Fruit fly (Drosophila melanogaster) whole organism, embryonic: ENCODE measurements around the gene mtsh.

ENCODE experiments used
- Asciz ChIP-seq: fragments of 200-800 bp; sonication (Bioruptor generic); optimal IDR thresholded peaks from 2 replicates; lab custom pipeline; 2017; ENCODE audit warnings: missing biosample characterization, mild to moderate bottlenecking, missing genetic modification characterization, missing genetic modification reagents
- B-H1 ChIP-seq: fragments of 200-800 bp; sonication (Bioruptor generic); IDR thresholded peaks from 3 replicates; pipeline ENCODE4 v1.3.6; 2022; ENCODE audit warnings: missing biosample characterization, missing genetic modification characterization
- BtbVII ChIP-seq: fragments of 200-800 bp; sonication (Bioruptor generic); optimal IDR thresholded peaks from 3 replicates; lab custom pipeline; 2017; ENCODE audit warnings: missing biosample characterization, mild to moderate bottlenecking, missing genetic modification characterization
- CG10267 ChIP-seq: fragments of 200-800 bp; sonication (Bioruptor generic); optimal IDR thresholded peaks from 2 replicates; lab custom pipeline; 2018; ENCODE audit warnings: missing biosample characterization, mild to moderate bottlenecking, missing genetic modification characterization, moderate library complexity
- CG10366 ChIP-seq: fragments of 200-800 bp; sonication (Bioruptor generic); IDR thresholded peaks from 2 replicates; pipeline ENCODE4 v1.3.6; 2022; ENCODE audit warnings: missing biosample characterization, missing genetic modification characterization
- CG10959 ChIP-seq: fragments of 200-800 bp; sonication (Bioruptor generic); IDR thresholded peaks from 2 replicates; pipeline ENCODE4 v1.3.6; 2022; ENCODE audit warnings: missing biosample characterization, missing genetic modification characterization
- CG11247 ChIP-seq: fragments of 200-800 bp; sonication (Bioruptor generic); IDR thresholded peaks from 2 replicates; pipeline ENCODE4 v1.3.6; 2022; ENCODE audit warnings: missing biosample characterization, missing genetic modification characterization
- CG12071 ChIP-seq: fragments of 200-800 bp; sonication (Bioruptor generic); optimal IDR thresholded peaks from 3 replicates; lab custom pipeline; 2018; ENCODE audit warnings: missing biosample characterization, mild to moderate bottlenecking, missing genetic modification characterization
- CG12299 ChIP-seq: fragments of 200-800 bp; sonication (Bioruptor generic); optimal IDR thresholded peaks from 2 replicates; lab custom pipeline; 2018; ENCODE audit warnings: missing biosample characterization, mild to moderate bottlenecking, missing genetic modification characterization
- CG13123 ChIP-seq: fragments of 200-800 bp; sonication (Bioruptor generic); optimal IDR thresholded peaks from 2 replicates; lab custom pipeline; 2016; ENCODE audit warnings: missing biosample characterization, missing genetic modification characterization
- CG13424 ChIP-seq: fragments of 200-800 bp; sonication (Bioruptor generic); optimal IDR thresholded peaks from 2 replicates; lab custom pipeline; 2019; ENCODE audit warnings: missing biosample characterization, mild to moderate bottlenecking, missing genetic modification characterization, moderate library complexity
- CG14667 ChIP-seq: fragments of 200-800 bp; sonication (Bioruptor generic); IDR thresholded peaks from 2 replicates; pipeline ENCODE4 v1.3.6; 2022; ENCODE audit warnings: missing biosample characterization, missing genetic modification characterization
- CG15269 ChIP-seq: fragments of 200-800 bp; sonication (Bioruptor generic); optimal IDR thresholded peaks from 2 replicates; lab custom pipeline; 2018; ENCODE audit warnings: missing biosample characterization, mild to moderate bottlenecking, missing genetic modification characterization, moderate library complexity
- CG15601 ChIP-seq: fragments of 200-800 bp; sonication (Bioruptor generic); optimal IDR thresholded peaks from 3 replicates; lab custom pipeline; 2019; ENCODE audit warnings: missing biosample characterization, mild to moderate bottlenecking, missing genetic modification characterization, moderate library complexity
- CG1602 ChIP-seq: fragments of 200-800 bp; sonication (Bioruptor generic); optimal IDR thresholded peaks from 3 replicates; lab custom pipeline; 2016; ENCODE audit warnings: missing biosample characterization, missing genetic modification characterization
- CG16779 ChIP-seq: fragments of 200-800 bp; sonication (Bioruptor generic); IDR thresholded peaks from 2 replicates; pipeline ENCODE4 v1.3.6; 2022; ENCODE audit warnings: missing biosample characterization, missing genetic modification characterization
- CG17612 ChIP-seq: fragments of 200-800 bp; sonication (Bioruptor generic); IDR thresholded peaks from 2 replicates; pipeline ENCODE4 v1.3.6; 2022; ENCODE audit warnings: missing biosample characterization, missing genetic modification characterization
- CG1832 ChIP-seq: fragments of 200-800 bp; sonication (Bioruptor generic); optimal IDR thresholded peaks from 2 replicates; lab custom pipeline; 2017; ENCODE audit warnings: missing biosample characterization, mild to moderate bottlenecking, missing genetic modification characterization, inconsistent platforms
- CG2116 ChIP-seq: fragments of 200-800 bp; sonication (Bioruptor generic); optimal IDR thresholded peaks from 3 replicates; lab custom pipeline; 2018; ENCODE audit warnings: missing biosample characterization, mild to moderate bottlenecking, missing genetic modification characterization
- CG2678 ChIP-seq: fragments of 200-800 bp; sonication (Bioruptor generic); optimal IDR thresholded peaks from 3 replicates; lab custom pipeline; 2019; ENCODE audit warnings: missing biosample characterization, mild to moderate bottlenecking, missing genetic modification characterization, moderate library complexity
- CG31441 ChIP-seq: fragments of 200-800 bp; sonication (Bioruptor generic); IDR thresholded peaks from 2 replicates; pipeline ENCODE4 v1.3.6; 2022; ENCODE audit warnings: missing biosample characterization, missing genetic modification characterization
- CG32532 ChIP-seq: fragments of 200-800 bp; sonication (Bioruptor generic); IDR thresholded peaks from 2 replicates; pipeline ENCODE4 v1.3.6; 2022; ENCODE audit warnings: missing biosample characterization, missing genetic modification characterization
- CG34422 ChIP-seq: fragments of 200-800 bp; sonication (Bioruptor generic); IDR thresholded peaks from 3 replicates; pipeline ENCODE4 v1.3.6; 2022; ENCODE audit warnings: missing biosample characterization, missing genetic modification characterization
- CG4282 ChIP-seq: fragments of 200-800 bp; sonication (Bioruptor generic); optimal IDR thresholded peaks from 2 replicates; lab custom pipeline; 2016; ENCODE audit warnings: missing biosample characterization, missing genetic modification characterization
- CG7357 ChIP-seq: fragments of 200-800 bp; sonication (Bioruptor generic); IDR thresholded peaks from 3 replicates; pipeline ENCODE4 v1.3.6; 2022; ENCODE audit warnings: missing biosample characterization, missing genetic modification characterization
- CG7928 ChIP-seq: fragments of 200-800 bp; sonication (Bioruptor generic); optimal IDR thresholded peaks from 2 replicates; lab custom pipeline; 2017; ENCODE audit warnings: missing biosample characterization, mild to moderate bottlenecking, missing genetic modification characterization
- CG8478 ChIP-seq: fragments of >200 bp; optimal IDR thresholded peaks from 2 replicates; lab custom pipeline; 2018
- CoRest ChIP-seq: fragments of 200-800 bp; sonication (Bioruptor generic); optimal IDR thresholded peaks from 3 replicates; lab custom pipeline; 2018; ENCODE audit warnings: missing biosample characterization, mild to moderate bottlenecking, missing genetic modification characterization, moderate library complexity
- Ets65A ChIP-seq: fragments of 200-800 bp; sonication (Bioruptor generic); peaks from one replicate; lab custom pipeline; 2016; ENCODE audit warnings: missing biosample characterization, missing genetic modification characterization
- HLH3B ChIP-seq: fragments of 200-800 bp; sonication (Bioruptor generic); IDR thresholded peaks from 2 replicates; pipeline ENCODE4 v1.3.6; 2022; ENCODE audit warnings: missing biosample characterization, missing genetic modification characterization
- Med ChIP-seq: fragments of 200-800 bp; sonication (Bioruptor generic); peaks from one replicate; lab custom pipeline; 2016; ENCODE audit warnings: missing biosample characterization, missing genetic modification characterization, mild to moderate bottlenecking, inconsistent platforms, moderate library complexity
- Ravus ChIP-seq: fragments of 200-800 bp; sonication (Bioruptor generic); IDR thresholded peaks from 2 replicates; pipeline ENCODE4 v1.3.6; 2022; ENCODE audit warnings: missing biosample characterization, missing genetic modification characterization
- Six4 ChIP-seq: fragments of 200-800 bp; sonication (Bioruptor generic); optimal IDR thresholded peaks from 2 replicates; lab custom pipeline; 2016; ENCODE audit warnings: missing biosample characterization, missing genetic modification characterization
- ara ChIP-seq: fragments of 200-800 bp; sonication (Bioruptor generic); IDR thresholded peaks from 2 replicates; pipeline ENCODE4 v1.3.6; 2022; ENCODE audit warnings: missing biosample characterization, missing genetic modification characterization
- bcd ChIP-seq: fragments of 200-800 bp; sonication (Bioruptor generic); optimal IDR thresholded peaks from 2 replicates; lab custom pipeline; 2017; ENCODE audit warnings: missing biosample characterization, mild to moderate bottlenecking, missing genetic modification characterization
- crol ChIP-seq: fragments of 200-800 bp; sonication (Bioruptor generic); IDR thresholded peaks from 2 replicates; pipeline ENCODE4 v1.3.6; 2022; ENCODE audit warnings: missing biosample characterization, missing genetic modification characterization
- da ChIP-seq: fragments of 200-800 bp; sonication (Bioruptor generic); optimal IDR thresholded peaks from 2 replicates; lab custom pipeline; 2016; ENCODE audit warnings: missing biosample characterization, missing genetic modification characterization
- fu2 ChIP-seq: fragments of 200-800 bp; sonication (Bioruptor generic); optimal IDR thresholded peaks from 2 replicates; lab custom pipeline; 2016; ENCODE audit warnings: missing biosample characterization, missing genetic modification characterization
- gt ChIP-seq: fragments of 200-800 bp; sonication (Bioruptor generic); IDR thresholded peaks from 2 replicates; pipeline ENCODE4 v1.3.6; 2022; ENCODE audit warnings: missing biosample characterization, missing genetic modification characterization
- kah ChIP-seq: fragments of 200-800 bp; sonication (Bioruptor generic); optimal IDR thresholded peaks from 2 replicates; lab custom pipeline; 2018; ENCODE audit warnings: missing biosample characterization, mild to moderate bottlenecking, missing genetic modification characterization
- lbe ChIP-seq: fragments of 200-800 bp; sonication (Bioruptor generic); optimal IDR thresholded peaks from 2 replicates; lab custom pipeline; 2016; ENCODE audit warnings: missing biosample characterization, mild to moderate bottlenecking, missing genetic modification characterization
- lilli ChIP-seq: fragments of 200-800 bp; sonication (Bioruptor generic); optimal IDR thresholded peaks from 3 replicates; lab custom pipeline; 2016; ENCODE audit warnings: missing biosample characterization, missing genetic modification characterization
- maf-S ChIP-seq: fragments of 200-800 bp; sonication (Bioruptor generic); optimal IDR thresholded peaks from 2 replicates; lab custom pipeline; 2016; ENCODE audit warnings: missing biosample characterization, missing genetic modification characterization
- ro ChIP-seq: fragments of 200-800 bp; sonication (Bioruptor generic); IDR thresholded peaks from 2 replicates; pipeline ENCODE4 v1.3.6; 2022; ENCODE audit warnings: missing biosample characterization, missing genetic modification characterization
- row ChIP-seq: fragments of 200-800 bp; sonication (Bioruptor generic); IDR thresholded peaks from 3 replicates; pipeline ENCODE4 v1.3.6; 2022; ENCODE audit warnings: missing biosample characterization, missing genetic modification characterization
- sens ChIP-seq: fragments of 200-800 bp; sonication (Bioruptor generic); peaks from one replicate; lab custom pipeline; 2016; ENCODE audit warnings: missing biosample characterization, missing genetic modification characterization
- seq ChIP-seq: fragments of 200-800 bp; sonication (Bioruptor generic); IDR thresholded peaks from 2 replicates; pipeline ENCODE4 v1.3.6; 2022; ENCODE audit warnings: missing biosample characterization, missing genetic modification characterization
- sim ChIP-seq: fragments of 200-800 bp; sonication (Bioruptor generic); IDR thresholded peaks from 2 replicates; pipeline ENCODE4 v1.3.6; 2022; ENCODE audit warnings: missing biosample characterization, missing genetic modification characterization
- sna ChIP-seq: fragments of 200-800 bp; sonication (Bioruptor generic); IDR thresholded peaks from 2 replicates; pipeline ENCODE4 v1.3.6; 2022; ENCODE audit warnings: missing biosample characterization, missing genetic modification characterization; ENCODE audit not compliant: partially characterized antibody
- stwl ChIP-seq: fragments of 200-800 bp; sonication (Bioruptor generic); optimal IDR thresholded peaks from 3 replicates; lab custom pipeline; 2018; ENCODE audit warnings: missing biosample characterization, mild to moderate bottlenecking, missing genetic modification characterization, moderate library complexity

Gene mtsh

DNA sequence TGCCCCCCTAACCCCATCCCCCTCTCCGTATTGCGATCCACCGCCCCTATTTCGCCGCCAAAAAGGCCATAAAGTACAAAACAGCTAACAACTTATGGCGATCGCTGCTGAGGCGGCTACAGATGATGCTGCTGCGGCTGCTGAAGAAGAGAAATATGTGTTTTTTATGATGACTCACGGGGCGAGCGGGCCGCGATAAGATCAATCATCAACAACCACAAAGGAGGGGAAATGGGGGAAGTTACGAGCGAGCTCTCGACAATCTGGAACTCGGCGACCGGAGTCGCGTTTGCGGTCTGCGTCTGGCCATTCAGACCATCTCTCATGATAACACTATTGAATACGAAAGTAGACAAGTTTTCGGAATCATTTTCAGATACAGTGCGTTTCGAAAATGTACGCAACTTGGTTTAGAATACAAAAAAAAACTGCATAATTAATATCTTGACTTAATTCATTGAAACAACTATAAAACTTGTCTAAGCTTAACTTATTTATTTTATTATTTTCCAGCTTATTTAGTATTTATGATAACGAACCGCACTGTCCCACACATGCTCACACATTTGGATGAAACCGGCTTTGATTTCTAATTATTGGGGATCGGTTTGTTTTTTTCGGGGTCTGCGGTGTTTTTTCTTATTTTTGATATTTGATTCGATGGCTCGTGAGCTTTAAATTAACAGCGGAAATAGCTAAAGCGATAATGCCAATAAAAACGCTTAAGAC, 27.4 kb downstream of the mtsh start (continued):
- TF ChIP-seq stwl (tag; lab: Kevin White, UChicago) (peak; percentile 38), CG7928 (GFP tag; lab: Kevin White, UChicago) (peak; percentile 76), Asciz (peak; percentile 96), CG34422 (GFP tag; lab: Robert Waterston, UW) (peak; percentile 98), CG12071 (GFP tag; lab: Kevin White, UChicago) (peak; percentile 93), maf-S (GFP tag; lab: Kevin White, UChicago) (peak; percentile 86), sim (GFP tag; lab: Robert Waterston, UW) (peak; percentile 97), CG4282 (GFP tag; lab: Kevin White, UChicago) (peak; percentile 46), CG14667 (GFP tag; lab: Robert Waterston, UW) (peak; percentile 94), seq (GFP tag; lab: Robert Waterston, UW) (peak; percentile 97), sens (GFP tag; lab: Kevin White, UChicago) (peak; percentile 99), Ravus (GFP tag; lab: Robert Waterston, UW) (peak; percentile 88), CG17612 (GFP tag; lab: Robert Waterston, UW) (peak; percentile 91), HLH3B (peak; percentile 97), crol (peak; percentile 84), CG10267 (tag; lab: Kevin White, UChicago) (peak; percentile 92), CG2116 (GFP tag; lab: Kevin White, UChicago) (peak; percentile 70), CG15601 (tag; lab: Kevin White, UChicago) (peak; percentile 96), CG10366 (GFP tag; lab: Robert Waterston, UW) (peak; percentile 96), bcd (GFP tag; lab: Kevin White, UChicago) (peak; percentile 94), CG10959 (GFP tag; lab: Robert Waterston, UW) (peak; percentile 93), CG16779 (GFP tag; lab: Robert Waterston, UW) (peak; percentile 87), gt (GFP tag; lab: Robert Waterston, UW) (peak; percentile 83)

DNA sequence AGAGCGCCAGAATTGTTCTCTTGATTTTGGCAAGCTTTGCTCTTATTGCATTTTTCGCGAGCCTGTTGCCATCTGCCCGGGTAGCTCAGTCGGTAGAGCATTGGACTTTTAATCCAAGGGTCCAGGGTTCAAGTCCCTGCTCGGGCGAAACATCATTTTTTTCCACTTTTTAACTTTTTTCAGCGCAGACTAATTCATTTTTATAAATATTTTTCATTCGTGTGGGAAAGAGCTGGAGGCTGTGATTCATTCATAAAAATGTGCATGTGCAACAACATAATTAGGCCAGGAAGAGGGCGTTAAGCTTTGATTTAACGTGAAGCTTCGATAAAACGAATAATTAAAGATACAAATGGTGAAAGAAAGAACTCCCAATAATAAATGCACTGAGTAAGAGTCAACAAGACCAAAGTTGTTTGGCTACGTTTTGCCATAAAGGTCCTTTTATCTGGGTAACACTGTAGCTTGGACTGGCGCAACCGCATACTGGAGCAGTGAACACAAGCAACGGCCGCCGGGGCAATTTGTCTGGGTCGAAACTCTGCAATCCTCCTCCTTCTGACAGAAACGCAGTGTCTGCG, 29.0 kb downstream of the mtsh start:
- TF ChIP-seq da (GFP tag; lab: Kevin White, UChicago) (no peak), CoRest (tag; lab: Kevin White, UChicago) (no peak), CG8478 (lab: Kevin White, UChicago) (no peak), ro (no peak), CG11247 (no peak), ara (GFP tag; lab: Robert Waterston, UW) (peak; percentile 23; the same call in 1 of the 2 replicates), CG13123 (GFP tag; lab: Kevin White, UChicago) (no peak), gt (GFP tag; lab: Robert Waterston, UW) (no peak), Med (GFP tag; lab: Kevin White, UChicago) (peak; percentile 77), CG12299 (tag; lab: Kevin White, UChicago) (no peak), lilli (GFP tag; lab: Kevin White, UChicago) (no peak), sna (GFP tag; lab: Robert Waterston, UW) (no peak), CG1832 (GFP tag; lab: Kevin White, UChicago) (no peak), CG1602 (GFP tag; lab: Kevin White, UChicago) (no peak), CG13424 (tag; lab: Kevin White, UChicago) (no peak), row (peak; percentile 49), lbe (GFP tag; lab: Kevin White, UChicago) (peak; percentile 66), CG2678 (tag; lab: Kevin White, UChicago) (peak; percentile 36), Six4 (GFP tag; lab: Kevin White, UChicago) (no peak), CG32532 (GFP tag; lab: Robert Waterston, UW) (no peak), fu2 (GFP tag; lab: Kevin White, UChicago) (no peak), BtbVII (GFP tag; lab: Kevin White, UChicago) (no peak), CG15269 (tag; lab: Kevin White, UChicago) (no peak), B-H1 (GFP tag; lab: Robert Waterston, UW) (no peak; the same call in 2 of the 3 replicates), Ets65A (GFP tag; lab: Kevin White, UChicago) (peak; percentile 88), CG7357 (GFP tag; lab: Robert Waterston, UW) (0 out of 3 replicates have a peak, but pooled peaks have one; percentile 23), CG31441 (GFP tag; lab: Robert Waterston, UW) (0 out of 2 replicates have a peak, but pooled peaks have one; percentile 32), kah (no peak)
